Worm (Caenorhabditis elegans) whole organism, L4 larva: Measurements from ENCODE around the gene nlp-76.

Experiments
- F10B5.3 ChIP-seq: sonication (generic microtip); optimal IDR thresholded peaks from 2 replicates; lab custom pipeline; 2016; ENCODE audit warnings: mild to moderate bottlenecking, missing genetic modification characterization, missing compliant biosample characterization
- F49E8.2 ChIP-seq: sonication (generic microtip); optimal IDR thresholded peaks from 2 replicates; lab custom pipeline; 2016; ENCODE audit warnings: missing compliant biosample characterization, mild to moderate bottlenecking, missing genetic modification characterization, borderline replicate concordance
- R02D3.7 ChIP-seq: fragments of 150-350 bp; sonication (generic microtip); optimal IDR thresholded peaks from 3 replicates; lab custom pipeline; 2014; ENCODE audit warnings: missing biosample characterization, missing genetic modification characterization
- T20F7.1 ChIP-seq: fragments of 200-800 bp; sonication (Bioruptor generic); optimal IDR thresholded peaks from 2 replicates; lab custom pipeline; 2018; ENCODE audit warnings: mild to moderate bottlenecking, missing genetic modification characterization, missing compliant biosample characterization
- Y5F2A.4 ChIP-seq: fragments of 200-800 bp; sonication (Bioruptor generic); optimal IDR thresholded peaks from 2 replicates; lab custom pipeline; 2018; ENCODE audit warnings: mild to moderate bottlenecking, missing genetic modification characterization, missing compliant biosample characterization
- ZK546.5 ChIP-seq, 2 experiments: sonication (generic microtip); optimal IDR thresholded peaks; 2 replicates each; lab custom pipeline; 2017; ENCODE audit warnings: missing biosample characterization in 2 of 2, missing genetic modification characterization in 2 of 2
- aha-1 ChIP-seq: fragments of 150-350 bp; peaks from one replicate; lab custom pipeline; 2014; ENCODE audit warnings: missing biosample characterization, missing genetic modification characterization
- ceh-20 ChIP-seq: fragments of 200-800 bp; sonication (Bioruptor generic); IDR thresholded peaks from 2 replicates; pipeline ENCODE4 v1.3.6; 2022; ENCODE audit warnings: missing genetic modification reagents, missing genetic modification characterization, missing compliant biosample characterization
- ceh-62 ChIP-seq: sonication (generic microtip); optimal IDR thresholded peaks from 2 replicates; lab custom pipeline; 2017; ENCODE audit warnings: missing biosample characterization, missing genetic modification characterization
- ceh-82 ChIP-seq: sonication (generic microtip); optimal IDR thresholded peaks from 2 replicates; lab custom pipeline; 2017; ENCODE audit warnings: missing biosample characterization, missing genetic modification characterization
- ces-1 ChIP-seq: fragments of 150-350 bp; sonication (generic microtip); optimal IDR thresholded peaks from 4 replicates; lab custom pipeline; 2014; ENCODE audit warnings: missing biosample characterization, missing genetic modification reagents, missing genetic modification characterization
- cey-2 ChIP-seq: sonication (generic microtip); optimal IDR thresholded peaks from 3 replicates; lab custom pipeline; 2017; ENCODE audit warnings: missing genetic modification characterization, mild to moderate bottlenecking, missing compliant biosample characterization, antibody characterized with exemption, borderline replicate concordance; ENCODE audit not compliant: insufficient read depth
- ctbp-1 ChIP-seq: fragments of 200-800 bp; sonication (Bioruptor generic); IDR thresholded peaks from 2 replicates; pipeline ENCODE4 v1.3.6; 2022; ENCODE audit warnings: missing genetic modification reagents, missing genetic modification characterization, missing compliant biosample characterization
- daf-8 ChIP-seq: fragments of 200-800 bp; sonication (Bioruptor generic); IDR thresholded peaks from 2 replicates; pipeline ENCODE4 v1.3.6; 2022; ENCODE audit warnings: missing genetic modification characterization, missing compliant biosample characterization
- dmd-8 ChIP-seq: fragments of 200-800 bp; sonication (Bioruptor generic); IDR thresholded peaks from 2 replicates; pipeline ENCODE4 v1.3.6; 2022; ENCODE audit warnings: missing genetic modification characterization, missing compliant biosample characterization
- dmd-9 ChIP-seq: fragments of 200-800 bp; sonication (Bioruptor generic); IDR thresholded peaks from 2 replicates; pipeline ENCODE4 v1.3.6; 2022; ENCODE audit warnings: missing genetic modification reagents, missing genetic modification characterization, missing compliant biosample characterization
- duxl-1 ChIP-seq: sonication (generic microtip); optimal IDR thresholded peaks from 2 replicates; lab custom pipeline; 2016; ENCODE audit warnings: mild to moderate bottlenecking, missing genetic modification characterization, moderate library complexity, missing compliant biosample characterization; ENCODE audit not compliant: poor library complexity
- dve-1 ChIP-seq: sonication (generic microtip); optimal IDR thresholded peaks from 2 replicates; lab custom pipeline; 2017; ENCODE audit warnings: antibody characterized with exemption, mild to moderate bottlenecking, missing genetic modification characterization, missing compliant biosample characterization; ENCODE audit not compliant: insufficient read depth
- fkh-10 ChIP-seq: fragments of 150-350 bp; optimal IDR thresholded peaks from 2 replicates; lab custom pipeline; 2014; ENCODE audit warnings: missing biosample characterization, missing genetic modification reagents, missing genetic modification characterization
- fos-1 ChIP-seq: fragments of 150-350 bp; optimal IDR thresholded peaks from 2 replicates; lab custom pipeline; 2014; ENCODE audit warnings: missing biosample characterization, missing genetic modification characterization
- hif-1 ChIP-seq, 2 experiments: sonication (generic microtip); optimal IDR thresholded peaks; 2 replicates each; lab custom pipeline; 2016 to 2017; ENCODE audit warnings: missing compliant biosample characterization in 2 of 2, missing genetic modification characterization in 2 of 2, missing genetic modification reagents in 2 of 2, missing genotype in 2 of 2, mild to moderate bottlenecking in 1 of 2
- lim-7 ChIP-seq: fragments of 200-800 bp; sonication (Bioruptor generic); IDR thresholded peaks from 2 replicates; pipeline ENCODE4 v1.3.6; 2022; ENCODE audit warnings: missing genetic modification characterization, missing compliant biosample characterization
- lin-38 ChIP-seq: fragments of 200-800 bp; sonication (Bioruptor generic); IDR thresholded peaks from 2 replicates; pipeline ENCODE4 v1.3.6; 2022; ENCODE audit warnings: missing genetic modification reagents, missing genetic modification characterization, missing compliant biosample characterization
- lsy-2 ChIP-seq, 2 experiments: fragments of 150-350 bp in 1 of 2; sonication (generic microtip) in 1 of 2; optimal IDR thresholded peaks; 2 replicates each; lab custom pipeline; 2014 to 2017; ENCODE audit warnings: missing biosample characterization in 2 of 2, missing genetic modification characterization in 2 of 2
- mdl-1 ChIP-seq, 2 experiments: fragments of 150-350 bp in 1 of 2; sonication (generic microtip) in 1 of 2; optimal IDR thresholded peaks; 2 replicates each; lab custom pipeline; 2014 to 2017; ENCODE audit warnings: missing biosample characterization in 2 of 2, missing genetic modification characterization in 2 of 2
- mdt-29 ChIP-seq: fragments of 200-800 bp; sonication (Bioruptor generic); IDR thresholded peaks from 2 replicates; pipeline ENCODE4 v1.3.6; 2022; ENCODE audit warnings: missing genetic modification reagents, missing genetic modification characterization, missing compliant biosample characterization
- mxl-3 ChIP-seq: fragments of 200-800 bp; sonication (Bioruptor generic); optimal IDR thresholded peaks from 2 replicates; lab custom pipeline; 2018; ENCODE audit warnings: mild to moderate bottlenecking, missing genetic modification characterization, missing compliant biosample characterization
- nhr-111 ChIP-seq: fragments of 200-800 bp; sonication (Bioruptor generic); optimal IDR thresholded peaks from 2 replicates; lab custom pipeline; 2018; ENCODE audit warnings: mild to moderate bottlenecking, missing genetic modification characterization, missing compliant biosample characterization
- nhr-28 ChIP-seq: fragments of 150-350 bp; optimal IDR thresholded peaks from 2 replicates; lab custom pipeline; 2014; ENCODE audit warnings: missing biosample characterization, missing genetic modification characterization
- nhr-41 ChIP-seq: fragments of 200-800 bp; sonication (Bioruptor generic); IDR thresholded peaks from 2 replicates; pipeline ENCODE4 v1.3.6; 2022; ENCODE audit warnings: missing genetic modification reagents, missing genetic modification characterization, missing compliant biosample characterization
- nhr-6 ChIP-seq: fragments of 150-350 bp; optimal IDR thresholded peaks from 2 replicates; lab custom pipeline; 2014; ENCODE audit warnings: missing biosample characterization, missing genetic modification characterization
- pqm-1 ChIP-seq: sonication (generic microtip); optimal IDR thresholded peaks from 2 replicates; lab custom pipeline; 2017; ENCODE audit warnings: missing biosample characterization, missing genetic modification characterization
- rbr-2 ChIP-seq: sonication (generic microtip); optimal IDR thresholded peaks from 2 replicates; lab custom pipeline; 2016; ENCODE audit warnings: missing genotype, missing genetic modification characterization, missing compliant biosample characterization
- snpc-4 ChIP-seq: fragments of 150-350 bp; optimal IDR thresholded peaks from 2 replicates; lab custom pipeline; 2014; ENCODE audit warnings: missing biosample characterization, missing genetic modification characterization
- tag-97 ChIP-seq: fragments of 200-800 bp; sonication (Bioruptor generic); IDR thresholded peaks from 2 replicates; pipeline ENCODE4 v1.3.6; 2022; ENCODE audit warnings: missing genetic modification characterization, missing compliant biosample characterization
- unc-39 ChIP-seq: sonication (generic microtip); optimal IDR thresholded peaks from 2 replicates; lab custom pipeline; 2017; ENCODE audit warnings: missing biosample characterization, missing genetic modification characterization
- unc-62 ChIP-seq, 3 experiments: fragments of 150-350 bp in 1 of 3; sonication (generic microtip); optimal IDR thresholded peaks in 2 of 3; peaks in 1 of 3; 1 replicate in 1 of 3; 2 replicates in 2 of 3; lab custom pipeline; 2014 to 2017; ENCODE audit warnings: missing biosample characterization in 3 of 3, missing genetic modification characterization in 3 of 3, missing genetic modification reagents in 3 of 3, missing genotype in 1 of 3
- ztf-11 ChIP-seq: fragments of 150-350 bp; optimal IDR thresholded peaks from 2 replicates; lab custom pipeline; 2014; ENCODE audit warnings: missing biosample characterization, missing genetic modification characterization
- ztf-7 ChIP-seq: fragments of 150-350 bp; optimal IDR thresholded peaks from 2 replicates; lab custom pipeline; 2014; ENCODE audit warnings: missing biosample characterization, missing genetic modification characterization

Gene nlp-76

DNA sequence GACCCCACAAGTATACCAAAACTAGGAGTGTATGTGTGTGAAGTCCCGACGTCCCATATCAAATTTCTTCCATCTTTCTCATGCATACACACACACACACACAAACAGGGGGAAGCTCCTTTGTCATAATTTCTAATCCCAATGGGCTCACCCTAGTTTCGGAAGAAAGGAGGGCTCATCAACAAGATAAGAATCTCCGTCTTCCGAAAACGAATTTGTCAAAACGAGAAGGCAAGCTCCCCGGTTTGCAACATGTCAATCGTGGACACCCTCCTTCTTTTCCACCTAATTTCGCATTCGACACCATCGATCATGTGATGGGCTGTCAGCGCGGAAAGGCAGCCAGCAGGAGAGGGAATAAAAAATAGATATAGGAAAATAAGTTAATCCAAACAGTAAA, 26.6 kb upstream of the nlp-76 start (continued):
- TF ChIP-seq hif-1 (tag; optimal IDR thresholded peaks at IDR 0.05; lab: Kevin White, UChicago) (no peak), ceh-20 (peak; percentile 92), ceh-62 (no peak), unc-39 (no peak), F10B5.3 (tag; lab: Kevin White, UChicago) (no peak), ztf-7 (tag; lab: Kevin White, UChicago) (no peak), duxl-1 (tag; lab: Kevin White, UChicago) (no peak), ces-1 (no peak), tag-97 (no peak), nhr-41 (no peak), ZK546.5 (tag; optimal IDR thresholded peaks at IDR 0.05; lab: Kevin White, UChicago) (no peak), ztf-11 (no peak), dmd-8 (GFP tag; lab: Robert Waterston, UW) (no peak), nhr-28 (no peak), rbr-2 (peak; percentile 30), lim-7 (GFP tag; lab: Robert Waterston, UW) (no peak), mdt-29 (no peak), snpc-4 (no peak), F49E8.2 (no peak), pqm-1 (tag; lab: Kevin White, UChicago) (no peak)

ce11 chrX:12689869-12690268, 26.2 kb upstream of the nlp-76 start:
- TF ChIP-seq dve-1 (tag; lab: Kevin White, UChicago) (no peak), ces-1 (peak; percentile 93), lim-7 (GFP tag; lab: Robert Waterston, UW) (no peak), daf-8 (GFP tag; lab: Robert Waterston, UW) (no peak), lsy-2 (tag; optimal IDR thresholded peaks at IDR 0.05; lab: Kevin White, UChicago) (peak in 1 of 2 experiments; percentile 10), nhr-111 (no peak), mxl-3 (GFP tag; lab: Kevin White, UChicago) (no peak), R02D3.7 (no peak), fos-1 (tag; lab: Kevin White, UChicago) (no peak), rbr-2 (no peak), nhr-6 (tag; lab: Kevin White, UChicago) (no peak), ceh-82 (no peak), fkh-10 (GFP tag; lab: Kevin White, UChicago) (peak; percentile 93), T20F7.1 (GFP tag; lab: Kevin White, UChicago) (no peak), unc-39 (no peak), unc-62 (GFP tag; optimal IDR thresholded peaks at IDR 0.05 in 1 of 2; lab: Kevin White, UChicago) (peak in 1 of 2 experiments; percentile 84), unc-62 (tag; optimal IDR thresholded peaks at IDR 0.05; lab: Kevin White, UChicago) (no peak), dmd-9 (GFP tag; lab: Robert Waterston, UW) (no peak), cey-2 (tag; lab: Kevin White, UChicago) (no peak), mdl-1 (tag; optimal IDR thresholded peaks at IDR 0.05; lab: Kevin White, UChicago) (no peak), ctbp-1 (0 out of 2 replicates have a peak, but pooled peaks have one; percentile 22), lin-38 (GFP tag; lab: Robert Waterston, UW) (no peak), snpc-4 (no peak), Y5F2A.4 (GFP tag; lab: Kevin White, UChicago) (no peak), F49E8.2 (no peak)

DNA sequence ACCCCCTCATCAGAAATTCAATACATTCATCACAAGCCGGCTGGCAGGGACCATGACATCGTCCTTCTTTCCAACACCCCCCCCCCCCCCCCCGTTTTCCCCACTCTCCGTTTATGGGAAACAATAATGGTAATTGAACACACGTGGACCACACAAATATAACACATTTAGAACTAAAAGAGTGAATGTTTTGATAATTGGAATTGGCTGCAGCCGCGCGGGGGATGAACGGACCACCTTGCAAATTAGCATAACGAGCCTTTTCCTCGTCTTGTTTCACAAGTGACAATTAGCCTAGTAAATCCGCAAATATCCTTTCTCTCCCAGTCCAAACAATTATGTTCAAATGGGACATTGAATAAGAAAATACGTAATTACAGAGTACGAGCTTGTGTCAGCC, 24.9 kb upstream of the nlp-76 start:
- TF ChIP-seq aha-1 (tag; lab: Kevin White, UChicago): peak; percentile 88
- no peak for TF ChIP-seq F49E8.2
